Fruit fly (Drosophila melanogaster): ENCODE measurements around the gene CG6661.

CG6661 gene

dm6 chr3L:14050944-14051548, 16.5 kb downstream of the CG6661 start, which contains the start of gene CG6833 (continued):
- TF ChIP-seq ATbp (GFP tag; optimal IDR thresholded peaks at IDR 0.05): no peak
- TF ChIP-seq CG10267 (tag; optimal IDR thresholded peaks at IDR 0.05): peak; percentile 54
- peak; percentile 73 for TF ChIP-seq CG2712 (tag; optimal IDR thresholded peaks at IDR 0.05)
- no peak for TF ChIP-seq Dfd (GFP tag; optimal IDR thresholded peaks at IDR 0.05)
- TF ChIP-seq CTCF (GFP tag; optimal IDR thresholded peaks at IDR 0.05): no peak
- peak; percentile 70 for TF ChIP-seq bcd (GFP tag; optimal IDR thresholded peaks at IDR 0.05)
- peak; percentile 74 for TF ChIP-seq CG4617 (GFP tag; optimal IDR thresholded peaks at IDR 0.05; ENCODE audit: borderline replicate concordance)
- no peak for TF ChIP-seq tio (GFP tag; optimal IDR thresholded peaks at IDR 0.05)
- TF ChIP-seq Ptx1 (GFP tag; IDR thresholded peaks at IDR 0.05): peak; percentile 85
- TF ChIP-seq shn (GFP tag; optimal IDR thresholded peaks at IDR 0.05): peak; percentile 69
- 0 out of 2 replicates have a peak, but pooled peaks have one; percentile 38 for TF ChIP-seq CkIIα-i1 (GFP tag; IDR thresholded peaks at IDR 0.05)
- peak; percentile 65 for TF ChIP-seq CG8290 (GFP tag; optimal IDR thresholded peaks at IDR 0.05)
- peak in 1 of 2 experiments; percentile 92 for TF ChIP-seq CG8290 (tag; optimal IDR thresholded peaks at IDR 0.05)
- no peak for TF ChIP-seq Adf1 (GFP tag; IDR thresholded peaks at IDR 0.05)
- TF ChIP-seq jigr1 (GFP tag; IDR thresholded peaks at IDR 0.05): 0 out of 3 replicates have a peak, but pooled peaks have one; percentile 24
- TF ChIP-seq Jarid2 (GFP tag; optimal IDR thresholded peaks at IDR 0.05): no peak
- no peak for TF ChIP-seq dan (GFP tag; IDR thresholded peaks at IDR 0.05)
- peak; percentile 0 for TF ChIP-seq sima (GFP tag; optimal IDR thresholded peaks at IDR 0.05)
- TF ChIP-seq kay (GFP tag; optimal IDR thresholded peaks at IDR 0.05): peak; percentile 33
- no peak for TF ChIP-seq Hmx (GFP tag; optimal IDR thresholded peaks at IDR 0.05)
- no peak; the same call in 1 of the 2 replicates for TF ChIP-seq Nf-YA (GFP tag; IDR thresholded peaks at IDR 0.05)
- peak; percentile 38 for TF ChIP-seq nerfin-1 (tag; optimal IDR thresholded peaks at IDR 0.05)
- peak in 1 of 2 experiments; percentile 9 for TF ChIP-seq crp (GFP tag; optimal IDR thresholded peaks at IDR 0.05)
- TF ChIP-seq CG12155 (GFP tag; optimal IDR thresholded peaks at IDR 0.05): peak; percentile 61
- peak; percentile 73 for TF ChIP-seq CG12659 (GFP tag; optimal IDR thresholded peaks at IDR 0.05)
- TF ChIP-seq CG7357 (GFP tag; IDR thresholded peaks at IDR 0.05): peak; percentile 41; the same call in 1 of the 3 replicates
- no peak for TF ChIP-seq CG17568 (GFP tag; optimal IDR thresholded peaks at IDR 0.05)
- TF ChIP-seq CG6854 (GFP tag; optimal IDR thresholded peaks at IDR 0.05): no peak
- TF ChIP-seq zfh2 (GFP tag; optimal IDR thresholded peaks at IDR 0.05): peak; percentile 85
- TF ChIP-seq bsh (GFP tag; optimal IDR thresholded peaks at IDR 0.05): peak in 1 of 2 experiments; percentile 48
- peak; percentile 52; the same call in 2 of the 3 replicates for TF ChIP-seq CG14050 (GFP tag; IDR thresholded peaks at IDR 0.05)
- peak; percentile 64 for TF ChIP-seq al (GFP tag; IDR thresholded peaks at IDR 0.05)
- TF ChIP-seq D (optimal IDR thresholded peaks at IDR 0.05): no peak
- TF ChIP-seq D (GFP tag; optimal IDR thresholded peaks at IDR 0.05): peak; percentile 58
- no peak for TF ChIP-seq CG17385 (GFP tag; optimal IDR thresholded peaks at IDR 0.05)
- peak; percentile 50 for TF ChIP-seq Atf3 (GFP tag; optimal IDR thresholded peaks at IDR 0.05)
- TF ChIP-seq pzg (GFP tag; optimal IDR thresholded peaks at IDR 0.05): peak; percentile 84
- no peak for TF ChIP-seq CG33557 (GFP tag; optimal IDR thresholded peaks at IDR 0.05)
- TF ChIP-seq CG12942 (GFP tag; optimal IDR thresholded peaks at IDR 0.05): peak; percentile 43
- TF ChIP-seq H2.0 (GFP tag; IDR thresholded peaks at IDR 0.05): peak; percentile 81
- no peak for TF ChIP-seq crc (GFP tag; optimal IDR thresholded peaks at IDR 0.05)
- TF ChIP-seq CG16813 (GFP tag; IDR thresholded peaks at IDR 0.05; ENCODE audit: partially characterized antibody): no peak
- peak; percentile 69 for TF ChIP-seq CG15514 (GFP tag; optimal IDR thresholded peaks at IDR 0.05)
- peak; percentile 67 for TF ChIP-seq CG7839 (tag; optimal IDR thresholded peaks at IDR 0.05)
- TF ChIP-seq inv (GFP tag; IDR thresholded peaks at IDR 0.05; ENCODE audit: partially characterized antibody): no peak
- no peak for TF ChIP-seq CG10462 (GFP tag; optimal IDR thresholded peaks at IDR 0.05)
- TF ChIP-seq pfk (GFP tag; optimal IDR thresholded peaks at IDR 0.05): no peak
- TF ChIP-seq CG17361 (GFP tag; IDR thresholded peaks at IDR 0.05): peak; percentile 68
- peak; percentile 35 for TF ChIP-seq CG2875 (GFP tag; optimal IDR thresholded peaks at IDR 0.05)
- peak; percentile 68 for TF ChIP-seq CG9215 (GFP tag; IDR thresholded peaks at IDR 0.05)
